Fruit fly (Drosophila melanogaster) whole organism, wandering third instar larva: ENCODE results near the gene CG11417.

Experiments used
- Abd-B ChIP-seq: fragments of >200 bp; optimal IDR thresholded peaks from 2 replicates; lab custom pipeline; 2017; ENCODE audit warnings: missing biosample characterization, missing genetic modification characterization
- CG32264 ChIP-seq: fragments of 200-800 bp; sonication (Bioruptor generic); optimal IDR thresholded peaks from 2 replicates; lab custom pipeline; 2016; ENCODE audit warnings: missing biosample characterization, missing genetic modification characterization
- CG9705 ChIP-seq: fragments of 200-800 bp; sonication (Bioruptor generic); optimal IDR thresholded peaks from 2 replicates; lab custom pipeline; 2018; ENCODE audit warnings: missing biosample characterization, mild to moderate bottlenecking, missing genetic modification characterization
- CrebA ChIP-seq: fragments of 200-800 bp; sonication (Bioruptor generic); optimal IDR thresholded peaks from 2 replicates; lab custom pipeline; 2016; ENCODE audit warnings: missing biosample characterization, mild to moderate bottlenecking, missing genetic modification characterization, borderline replicate concordance
- Dfd ChIP-seq: fragments of >200 bp; optimal IDR thresholded peaks from 2 replicates; lab custom pipeline; 2017; ENCODE audit warnings: missing biosample characterization, missing genetic modification characterization
- Dif ChIP-seq: fragments of 200-275, 200-300 bp; sonication (Bioruptor generic); optimal IDR thresholded peaks from 2 replicates; lab custom pipeline; 2018; ENCODE audit warnings: missing biosample characterization, missing genetic modification characterization; ENCODE audit not compliant: partially characterized antibody
- GATAd ChIP-seq: sonication (Bioruptor generic); optimal IDR thresholded peaks from 2 replicates; lab custom pipeline; 2016; ENCODE audit warnings: missing biosample characterization, missing genetic modification characterization
- HLH106 ChIP-seq: fragments of 200-800 bp; optimal IDR thresholded peaks from 3 replicates; lab custom pipeline; 2019; ENCODE audit warnings: missing biosample characterization, mild to moderate bottlenecking, missing genetic modification characterization, moderate library complexity
- Hnf4 ChIP-seq: fragments of 200-800 bp; sonication (Bioruptor generic); optimal IDR thresholded peaks from 2 replicates; lab custom pipeline; 2016; ENCODE audit warnings: missing biosample characterization, mild to moderate bottlenecking, missing genetic modification characterization
- Hr78 ChIP-seq: fragments of >200 bp; optimal IDR thresholded peaks from 2 replicates; lab custom pipeline; 2017; ENCODE audit warnings: missing biosample characterization, missing genetic modification characterization
- Hr83 ChIP-seq: fragments of 200-300 bp; sonication (Bioruptor generic); optimal IDR thresholded peaks from 2 replicates; lab custom pipeline; 2016; ENCODE audit warnings: missing biosample characterization, mild to moderate bottlenecking, missing genetic modification characterization, moderate library complexity; ENCODE audit not compliant: poor library complexity, severe bottlenecking
- Jra ChIP-seq: sonication (Bioruptor generic); optimal IDR thresholded peaks from 2 replicates; lab custom pipeline; 2016; ENCODE audit warnings: missing biosample characterization, missing genetic modification characterization
- Mio ChIP-seq: sonication (Bioruptor generic); optimal IDR thresholded peaks from 2 replicates; lab custom pipeline; 2016; ENCODE audit warnings: missing biosample characterization, missing genetic modification characterization
- Myc ChIP-seq: fragments of >200 bp; optimal IDR thresholded peaks from 2 replicates; lab custom pipeline; 2017
- N ChIP-seq: fragments of >200 bp; optimal IDR thresholded peaks from 2 replicates; lab custom pipeline; 2018; ENCODE audit warnings: missing biosample characterization, missing external identifiers, missing genetic modification characterization
- OdsH ChIP-seq: fragments of 200-800 bp; sonication (Bioruptor generic); optimal IDR thresholded peaks from 2 replicates; lab custom pipeline; 2016; ENCODE audit warnings: missing biosample characterization, mild to moderate bottlenecking, missing genetic modification characterization
- Rel ChIP-seq, 2 experiments: fragments of 200-800 bp; sonication (Bioruptor generic) in 1 of 2; optimal IDR thresholded peaks; 2 replicates in 1 of 2; 3 replicates in 1 of 2; lab custom pipeline; 2016 to 2019; ENCODE audit warnings: mild to moderate bottlenecking in 2 of 2, missing biosample characterization in 2 of 2, missing genetic modification characterization in 2 of 2, moderate library complexity in 1 of 2
- Sp1 ChIP-seq: fragments of 200-800 bp; sonication (Bioruptor generic); optimal IDR thresholded peaks from 3 replicates; lab custom pipeline; 2019; ENCODE audit warnings: missing biosample characterization, mild to moderate bottlenecking, missing genetic modification characterization, moderate library complexity
- Vsx2 ChIP-seq: fragments of 200-300, 225-300 bp; sonication (Bioruptor generic); optimal IDR thresholded peaks from 2 replicates; lab custom pipeline; 2018; ENCODE audit warnings: missing biosample characterization, missing genetic modification characterization; ENCODE audit not compliant: partially characterized antibody
- br ChIP-seq: fragments of 200-800 bp; sonication (Bioruptor generic); optimal IDR thresholded peaks from 2 replicates; lab custom pipeline; 2016; ENCODE audit warnings: missing biosample characterization, missing genetic modification characterization
- brk ChIP-seq: fragments of 200-800 bp; sonication (Bioruptor generic); optimal IDR thresholded peaks from 2 replicates; lab custom pipeline; 2016; ENCODE audit warnings: missing biosample characterization, mild to moderate bottlenecking, missing genetic modification characterization
- dl ChIP-seq, 2 experiments: fragments of 175-275, 200-275 bp in 1 of 2; fragments of 200-275 bp in 1 of 2; sonication (Bioruptor generic); optimal IDR thresholded peaks; lab custom pipeline; 2018; ENCODE audit warnings: mild to moderate bottlenecking in 2 of 2, missing biosample characterization in 2 of 2, missing genetic modification characterization in 2 of 2, moderate library complexity in 2 of 2; ENCODE audit not compliant: partially characterized antibody in 2 of 2, insufficient read depth in 1 of 2
- dsf ChIP-seq: sonication (Bioruptor generic); optimal IDR thresholded peaks from 2 replicates; lab custom pipeline; 2016; ENCODE audit warnings: missing biosample characterization, missing genetic modification characterization, borderline replicate concordance
- ey ChIP-seq: fragments of 200-800 bp; sonication (Bioruptor generic); optimal IDR thresholded peaks from 2 replicates; lab custom pipeline; 2016; ENCODE audit warnings: missing biosample characterization, missing genetic modification characterization
- foxo ChIP-seq, 2 experiments: fragments of 200-800 bp; sonication (Bioruptor generic); optimal IDR thresholded peaks; 2 replicates in 1 of 2; 3 replicates in 1 of 2; lab custom pipeline; 2016 to 2017; ENCODE audit warnings: missing biosample characterization in 2 of 2, missing genetic modification characterization in 2 of 2
- fru ChIP-seq: fragments of 200-800 bp; sonication (Bioruptor generic); optimal IDR thresholded peaks from 3 replicates; lab custom pipeline; 2016; ENCODE audit warnings: missing biosample characterization, mild to moderate bottlenecking, missing genetic modification characterization
- h ChIP-seq: fragments of 200-800 bp; sonication (Bioruptor generic); optimal IDR thresholded peaks from 3 replicates; lab custom pipeline; 2016; ENCODE audit warnings: missing biosample characterization, mild to moderate bottlenecking, missing genetic modification characterization
- jim ChIP-seq: fragments of 175-275, 200-325 bp; sonication (Bioruptor generic); optimal IDR thresholded peaks from 2 replicates; lab custom pipeline; 2016; ENCODE audit warnings: missing biosample characterization, mild to moderate bottlenecking, missing genetic modification characterization
- lola ChIP-seq: fragments of >200 bp; optimal IDR thresholded peaks from 2 replicates; lab custom pipeline; 2017; ENCODE audit warnings: missing biosample characterization, missing genetic modification characterization
- pan ChIP-seq: fragments of >200 bp; optimal IDR thresholded peaks from 2 replicates; lab custom pipeline; 2017
- psq ChIP-seq: fragments of 200-800 bp; sonication (Bioruptor generic); optimal IDR thresholded peaks from 3 replicates; lab custom pipeline; 2017; ENCODE audit warnings: missing biosample characterization, mild to moderate bottlenecking, missing genetic modification characterization, moderate library complexity
- rgr ChIP-seq: fragments of 200-800 bp; sonication (Bioruptor generic); optimal IDR thresholded peaks from 3 replicates; lab custom pipeline; 2016; ENCODE audit warnings: missing biosample characterization, mild to moderate bottlenecking, missing genetic modification characterization
- sage ChIP-seq: fragments of 200-800 bp; sonication (Bioruptor generic); optimal IDR thresholded peaks from 2 replicates; lab custom pipeline; 2016; ENCODE audit warnings: missing biosample characterization, mild to moderate bottlenecking, missing genetic modification characterization
- sv ChIP-seq: fragments of 200-800 bp; sonication (Bioruptor generic); optimal IDR thresholded peaks from 3 replicates; lab custom pipeline; 2016; ENCODE audit warnings: missing biosample characterization, missing genetic modification characterization
- tai ChIP-seq: sonication (Bioruptor generic); optimal IDR thresholded peaks from 2 replicates; lab custom pipeline; 2016; ENCODE audit warnings: missing biosample characterization, missing genetic modification characterization
- usp ChIP-seq: fragments of >200 bp; optimal IDR thresholded peaks from 2 replicates; lab custom pipeline; 2017; ENCODE audit warnings: missing biosample characterization, missing genetic modification characterization
- woc ChIP-seq: sonication (Bioruptor generic); optimal IDR thresholded peaks from 2 replicates; lab custom pipeline; 2016; ENCODE audit warnings: missing biosample characterization, mild to moderate bottlenecking, missing genetic modification characterization

The CG11417 gene

dm6 chrX:1372667-1373066 lies 18.9 kb downstream of the CG11417 start:
- TF ChIP-seq brk (GFP tag; lab: Kevin White, UChicago) (no peak), Hr83 (GFP tag; lab: Kevin White, UChicago) (no peak), woc (GFP tag; lab: Kevin White, UChicago) (no peak), jim (no peak), Dfd (GFP tag; lab: Kevin White, UChicago) (no peak), Rel (GFP tag; optimal IDR thresholded peaks at IDR 0.05; lab: Kevin White, UChicago) (no peak), Rel (tag; optimal IDR thresholded peaks at IDR 0.05; lab: Kevin White, UChicago) (no peak), Vsx2 (no peak), Myc (no peak), usp (GFP tag; lab: Kevin White, UChicago) (no peak), foxo (GFP tag; optimal IDR thresholded peaks at IDR 0.05; lab: Kevin White, UChicago) (no peak), br (GFP tag; lab: Kevin White, UChicago) (no peak), h (GFP tag; lab: Kevin White, UChicago) (no peak), ey (no peak), Dif (GFP tag; lab: Kevin White, UChicago) (no peak), Abd-B (no peak), sv (GFP tag; lab: Kevin White, UChicago) (no peak)

dm6 chrX:1375265-1375958 lies 21.6 kb downstream of the CG11417 start, which contains the start of gene AMPKalpha:
AMPKalpha (plus strand) TSS chrX:1375536.
- TF ChIP-seq sage (GFP tag; lab: Kevin White, UChicago) (no peak), Dif (GFP tag; lab: Kevin White, UChicago) (no peak)

- TF ChIP-seq GATAd (GFP tag; lab: Kevin White, UChicago) (no peak), CrebA (GFP tag; lab: Kevin White, UChicago) (no peak), Mio (GFP tag; lab: Kevin White, UChicago) (no peak), pan (lab: Kevin White, UChicago) (no peak), Vsx2 (no peak), woc (GFP tag; lab: Kevin White, UChicago) (no peak)
- TF ChIP-seq, all 38 proteins: peak for 0
Measured at dm6 chrX:1379692-1380349, 26.0 kb downstream of the CG11417 start.

dm6 chrX:1380350-1381060 lies 26.7 kb downstream of the CG11417 start, which contains the start of the genes CG3719 and CG32813:
CG3719 (minus strand) TSS chrX:1380480.
CG32813 (plus strand) TSS chrX:1380914.
- TF ChIP-seq Mio (GFP tag; lab: Kevin White, UChicago) (no peak), HLH106 (tag; lab: Kevin White, UChicago) (peak; percentile 44), sv (GFP tag; lab: Kevin White, UChicago) (peak; percentile 3), h (GFP tag; lab: Kevin White, UChicago) (peak; percentile 48), Hnf4 (GFP tag; lab: Kevin White, UChicago) (no peak), rgr (GFP tag; lab: Kevin White, UChicago) (peak; percentile 63), Sp1 (GFP tag; lab: Kevin White, UChicago) (peak; percentile 14), N (GFP tag; lab: Kevin White, UChicago) (no peak), brk (GFP tag; lab: Kevin White, UChicago) (no peak), CG9705 (GFP tag; lab: Kevin White, UChicago) (peak; percentile 9), tai (no peak), usp (GFP tag; lab: Kevin White, UChicago) (no peak), Myc (peak; percentile 37), psq (GFP tag; lab: Kevin White, UChicago) (peak; percentile 11), ey (peak; percentile 19), Hr78 (GFP tag; lab: Kevin White, UChicago) (no peak), Hr83 (GFP tag; lab: Kevin White, UChicago) (peak; percentile 69), Rel (GFP tag; optimal IDR thresholded peaks at IDR 0.05; lab: Kevin White, UChicago) (no peak), Rel (tag; optimal IDR thresholded peaks at IDR 0.05; lab: Kevin White, UChicago) (no peak), foxo (GFP tag; optimal IDR thresholded peaks at IDR 0.05; lab: Kevin White, UChicago) (peak in 1 of 2 experiments; percentile 64), GATAd (GFP tag; lab: Kevin White, UChicago) (no peak), Jra (GFP tag; lab: Kevin White, UChicago) (no peak), dsf (GFP tag; lab: Kevin White, UChicago) (no peak), Abd-B (no peak), CrebA (GFP tag; lab: Kevin White, UChicago) (no peak), Vsx2 (no peak), sage (GFP tag; lab: Kevin White, UChicago) (no peak), br (GFP tag; lab: Kevin White, UChicago) (peak; percentile 28), lola (no peak), dl (GFP tag; optimal IDR thresholded peaks at IDR 0.05; lab: Kevin White, UChicago; ENCODE audit: insufficient read depth in 1 of 2, partially characterized antibody in 2 of 2) (no peak), OdsH (GFP tag; lab: Kevin White, UChicago) (no peak), CG32264 (GFP tag; lab: Kevin White, UChicago) (no peak), woc (GFP tag; lab: Kevin White, UChicago) (no peak), fru (GFP tag; lab: Kevin White, UChicago) (no peak), pan (lab: Kevin White, UChicago) (no peak), jim (no peak)
